Worm (Caenorhabditis elegans): Measurements from ENCODE around the gene gst-21.

gst-21 gene

DNA sequence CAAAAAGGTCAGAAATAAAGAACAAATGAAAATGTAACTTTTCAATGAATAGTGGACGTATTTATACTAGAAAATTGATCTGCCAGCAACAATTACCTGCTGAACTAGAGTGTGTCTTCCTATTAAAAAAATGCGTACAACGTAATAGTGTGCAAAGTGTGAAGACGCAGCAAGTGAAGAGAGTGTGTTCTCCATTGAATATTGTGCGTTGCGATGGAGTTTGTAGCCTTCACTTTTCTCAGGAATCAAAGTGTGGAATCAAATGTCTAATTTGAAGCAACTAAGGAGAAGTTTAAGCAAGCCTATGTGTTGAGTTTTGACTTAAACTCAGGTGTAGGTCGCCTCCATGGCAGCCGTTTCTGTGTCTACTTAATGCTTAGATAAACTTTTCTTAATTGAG lies at the start of gene gst-21:
Gene gst-21 (minus strand): TSS at position 101 of the 400 bp plus-strand sequence.
- no peak for TF ChIP-seq unc-62 (GFP tag; optimal IDR thresholded peaks at IDR 0.05)

DNA sequence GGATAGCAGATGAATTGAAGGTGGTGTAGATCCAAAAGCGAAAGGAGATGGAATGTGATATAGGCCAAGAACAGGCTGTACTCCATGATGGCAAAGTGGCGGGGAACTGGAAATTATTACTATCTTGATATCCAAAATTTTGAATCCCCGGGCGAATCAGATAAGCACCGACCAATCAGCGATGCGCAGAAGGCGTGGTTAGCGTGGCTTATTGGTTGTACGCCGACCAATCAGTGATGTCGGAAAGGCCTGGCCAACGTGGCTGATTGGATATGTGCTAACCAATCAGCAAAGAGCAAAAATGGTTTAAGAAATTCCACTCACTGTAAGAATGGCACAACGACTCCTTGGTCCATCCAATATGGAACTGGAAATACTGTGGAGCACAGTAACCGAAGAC lies 48.2 kb upstream of the gst-21 start:
- TF ChIP-seq unc-62 (GFP tag; optimal IDR thresholded peaks at IDR 0.05), result no peak

DNA sequence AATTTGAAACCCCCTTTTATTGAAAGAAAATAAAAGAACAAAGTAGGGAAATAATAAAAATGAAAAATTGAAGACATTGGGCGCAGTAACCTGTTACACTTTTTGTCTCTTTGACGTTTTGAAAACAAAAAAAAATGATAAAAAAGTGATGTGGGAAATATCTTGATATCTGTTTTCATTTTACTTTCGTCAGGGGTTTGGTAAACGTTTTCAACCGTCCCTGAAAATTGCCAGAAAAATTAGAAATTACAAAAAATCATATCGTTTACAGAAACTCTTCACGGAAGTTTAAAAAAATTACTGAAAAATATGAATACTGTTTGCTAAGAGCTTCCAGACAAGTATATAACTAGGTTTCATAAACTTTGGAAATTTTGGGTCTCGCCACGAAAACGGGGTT lies 47.3 kb upstream of the gst-21 start, which contains the start of gene F36H9.4:
Gene F36H9.4 (minus strand): TSS at position 101 of the 400 bp plus-strand sequence.
- TF ChIP-seq unc-62 (GFP tag; optimal IDR thresholded peaks at IDR 0.05), result no peak

DNA sequence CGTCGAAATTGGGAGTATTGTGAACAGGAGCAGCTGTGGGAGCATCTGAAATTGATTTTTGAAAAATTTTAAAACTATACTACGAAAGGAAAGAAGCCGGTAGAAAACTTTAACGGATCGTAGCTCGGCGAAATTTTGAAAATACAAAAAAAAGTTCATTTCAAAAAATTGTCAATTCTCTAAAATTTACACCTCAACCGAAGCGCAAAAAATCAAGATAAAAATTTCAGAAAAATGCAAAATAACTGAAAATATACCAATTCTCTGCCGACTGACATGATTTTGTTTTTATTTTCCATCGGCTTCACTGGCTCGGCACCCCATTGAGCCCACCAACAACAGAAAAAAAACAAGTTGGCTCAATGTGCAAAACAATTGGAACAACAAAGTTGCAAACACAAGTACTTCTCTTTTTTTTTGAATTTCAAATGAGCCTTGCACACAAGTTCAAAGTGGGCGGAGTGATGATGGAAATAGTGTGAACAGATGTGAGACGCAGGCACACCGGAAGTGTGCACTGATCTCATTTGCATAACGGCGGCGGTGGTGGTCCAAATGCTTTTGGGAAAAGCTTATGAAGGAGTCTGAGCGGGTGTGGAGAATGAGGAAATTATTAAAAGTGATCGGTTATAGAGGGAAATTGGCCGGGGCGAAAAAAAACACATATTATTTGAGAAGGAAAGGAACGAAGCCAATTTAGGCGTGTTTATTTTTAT lies 43.2 kb upstream of the gst-21 start, which contains the start of gene F36H9.7:
Gene F36H9.7 (minus strand): TSS at position 51 of the 716 bp plus-strand sequence.
- TF ChIP-seq unc-62 (GFP tag; optimal IDR thresholded peaks at IDR 0.05), result no peak

DNA sequence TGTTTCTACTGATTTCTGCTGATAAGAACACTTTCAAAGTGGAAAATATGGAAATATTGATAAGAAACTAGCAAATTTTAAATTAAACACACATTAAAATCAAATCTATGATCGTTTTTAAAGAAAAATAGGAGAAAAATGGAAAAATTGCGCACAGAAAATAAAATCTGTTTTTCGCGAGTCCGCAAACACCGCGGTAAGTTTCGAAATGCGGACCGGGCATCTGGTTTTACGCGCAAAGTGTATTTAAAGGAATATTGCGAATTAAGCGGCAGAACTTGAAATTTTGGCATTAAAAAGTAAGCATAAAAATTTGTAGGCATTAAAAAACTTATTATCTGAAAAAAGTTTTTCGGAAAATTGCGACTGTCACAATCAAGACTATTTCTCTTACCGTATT lies 41.3 kb upstream of the gst-21 start:
- TF ChIP-seq unc-62 (GFP tag; optimal IDR thresholded peaks at IDR 0.05), result no peak

DNA sequence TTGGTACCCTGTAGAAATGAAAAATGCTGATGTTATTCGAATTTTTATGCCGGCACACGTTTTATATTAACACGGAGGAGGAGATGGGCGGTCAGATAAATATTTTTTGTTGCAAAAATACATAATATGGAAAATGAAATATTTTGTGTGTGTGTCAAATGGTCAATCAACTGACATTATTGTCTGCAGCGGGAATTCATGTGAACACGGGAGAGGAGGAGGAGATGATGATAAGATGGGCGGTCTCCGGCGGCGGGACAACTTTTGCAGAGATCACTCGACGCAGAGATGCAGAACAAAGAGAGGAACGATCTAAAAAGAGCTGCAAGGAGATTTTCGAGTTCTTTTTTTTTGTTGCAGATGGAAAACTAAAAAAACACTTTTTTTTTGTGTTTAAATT lies 39.9 kb upstream of the gst-21 start, which contains the start of gene dhs-13:
Gene dhs-13 (minus strand): TSS at position 8 of the 400 bp plus-strand sequence.
- no peak for TF ChIP-seq unc-62 (GFP tag; optimal IDR thresholded peaks at IDR 0.05)

DNA sequence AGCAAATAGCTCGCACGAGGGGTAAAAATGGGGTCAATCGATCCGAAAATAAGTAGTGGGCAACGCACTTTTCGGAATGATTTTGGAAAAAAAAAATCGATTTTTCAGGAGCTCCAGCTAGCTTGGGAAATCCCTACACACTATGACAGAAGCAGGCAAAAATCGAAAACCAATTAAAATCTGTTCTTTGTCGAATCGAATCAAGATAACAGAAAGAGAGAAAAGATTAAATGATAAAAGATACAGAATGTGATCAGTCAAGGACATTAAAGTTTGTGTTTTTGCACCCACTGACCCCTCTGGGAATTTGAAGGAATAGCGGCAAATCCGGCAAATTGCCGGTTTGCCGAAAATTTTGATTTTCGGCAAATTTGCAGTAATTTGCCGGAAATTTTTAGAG lies 35.6 kb upstream of the gst-21 start:
- no peak for TF ChIP-seq unc-62 (GFP tag; optimal IDR thresholded peaks at IDR 0.05)

DNA sequence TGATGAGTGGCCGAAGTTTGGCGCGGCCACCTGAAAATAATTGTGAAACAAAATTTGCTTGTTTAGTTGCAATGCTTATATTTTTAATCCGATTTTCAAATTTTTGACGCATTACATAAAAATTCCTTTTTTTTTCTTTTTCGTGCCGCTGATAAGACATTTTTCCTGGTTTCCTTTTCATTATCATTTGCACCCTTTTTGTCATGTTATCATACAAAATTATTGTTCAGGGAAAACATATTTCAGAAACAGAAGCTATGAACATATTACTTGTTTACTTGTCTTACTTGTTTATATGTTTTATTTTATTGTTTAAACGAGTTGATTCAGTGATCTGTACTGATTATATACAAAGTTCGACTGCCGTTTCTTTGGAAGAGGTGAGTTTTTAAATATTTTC lies 28.9 kb upstream of the gst-21 start, which contains the start of gene clec-205:
Gene clec-205 (plus strand): TSS at position 212 of the 400 bp plus-strand sequence.
- TF ChIP-seq unc-62 (GFP tag; optimal IDR thresholded peaks at IDR 0.05), result no peak

DNA sequence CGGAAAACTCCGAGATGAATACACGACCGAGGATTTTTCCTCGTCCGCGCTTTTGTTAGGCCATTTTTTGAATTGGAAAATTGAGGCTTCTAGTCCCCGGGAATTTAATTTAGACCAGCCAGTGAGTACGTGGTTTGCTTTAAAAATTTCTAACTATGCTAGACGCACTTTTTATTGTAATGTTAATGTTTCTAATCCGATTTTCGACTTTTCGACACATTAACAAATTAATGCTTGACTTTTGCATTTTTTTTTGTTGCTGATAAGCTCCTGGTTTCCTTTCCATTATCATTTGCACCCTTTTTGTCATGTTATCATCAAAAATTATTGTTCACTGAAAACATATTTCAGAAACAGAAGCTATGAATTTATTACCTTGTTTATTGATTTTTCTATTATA lies 25.0 kb upstream of the gst-21 start, which contains the start of gene clec-204:
Gene clec-204 (plus strand): TSS at position 301 of the 400 bp plus-strand sequence.
- no peak for TF ChIP-seq unc-62 (GFP tag; optimal IDR thresholded peaks at IDR 0.05)

DNA sequence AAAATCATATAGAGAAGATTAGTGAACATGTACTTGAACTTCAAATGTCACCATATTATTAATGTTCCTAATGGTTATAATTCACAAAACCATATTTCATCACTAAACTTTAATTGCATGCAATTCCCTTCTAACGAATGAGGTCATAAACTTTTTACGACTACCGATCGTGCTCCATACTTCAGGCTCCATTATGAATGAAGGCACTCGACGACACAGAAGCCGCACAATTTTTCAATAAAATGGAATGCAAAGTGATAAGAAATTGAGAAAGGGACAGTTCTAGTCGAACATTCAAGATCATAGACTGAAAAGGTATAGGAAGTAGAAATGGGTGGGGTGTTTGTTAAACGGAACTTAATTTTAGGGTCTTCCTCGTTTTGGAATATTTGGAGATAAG lies 24.3 kb upstream of the gst-21 start:
- no peak for TF ChIP-seq unc-62 (GFP tag; optimal IDR thresholded peaks at IDR 0.05)

DNA sequence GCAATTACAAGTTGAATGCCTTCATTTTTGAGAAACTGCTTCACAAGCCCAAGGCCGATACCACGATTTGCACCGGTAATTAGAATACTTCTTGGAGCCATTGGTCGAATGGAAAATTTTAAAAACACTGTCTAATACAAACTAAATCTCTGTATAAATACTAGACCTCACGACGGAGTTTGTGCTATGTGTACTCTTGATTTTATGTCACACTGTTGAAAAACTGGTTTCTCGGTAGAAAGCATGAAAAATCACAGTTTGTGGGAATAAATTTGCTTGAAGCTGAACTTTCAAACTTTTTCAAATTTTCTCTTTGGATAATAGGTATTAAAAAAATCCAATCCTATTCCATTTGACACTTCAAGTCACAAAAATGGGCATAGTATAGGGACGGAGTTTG lies 23.8 kb upstream of the gst-21 start, which contains the start of gene ZK697.14:
Gene ZK697.14 (minus strand): TSS at position 101 of the 400 bp plus-strand sequence.
- TF ChIP-seq unc-62 (GFP tag; optimal IDR thresholded peaks at IDR 0.05), result no peak

DNA sequence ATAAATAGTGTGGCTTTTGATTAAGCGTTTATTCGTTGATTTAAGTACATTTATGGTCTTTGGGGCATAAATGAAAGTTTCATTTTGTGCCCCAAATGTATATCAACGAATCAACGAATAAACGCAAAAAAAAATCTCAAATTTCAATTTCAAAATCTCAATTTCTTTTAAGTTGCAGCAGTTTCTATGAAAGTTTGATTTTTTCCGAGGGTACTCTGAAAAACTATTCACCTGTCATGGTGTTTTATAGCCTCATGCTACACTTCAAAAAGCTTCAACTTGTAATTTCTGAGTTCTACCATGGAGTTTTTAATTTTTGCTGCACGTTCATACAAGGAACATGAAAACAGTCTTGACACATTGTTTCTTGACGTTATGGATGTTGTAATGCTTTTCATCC lies 20.7 kb upstream of the gst-21 start, which contains the start of gene ZK697.1:
Gene ZK697.1 (plus strand): TSS at position 301 of the 400 bp plus-strand sequence.
- TF ChIP-seq unc-62 (GFP tag; optimal IDR thresholded peaks at IDR 0.05), result no peak

DNA sequence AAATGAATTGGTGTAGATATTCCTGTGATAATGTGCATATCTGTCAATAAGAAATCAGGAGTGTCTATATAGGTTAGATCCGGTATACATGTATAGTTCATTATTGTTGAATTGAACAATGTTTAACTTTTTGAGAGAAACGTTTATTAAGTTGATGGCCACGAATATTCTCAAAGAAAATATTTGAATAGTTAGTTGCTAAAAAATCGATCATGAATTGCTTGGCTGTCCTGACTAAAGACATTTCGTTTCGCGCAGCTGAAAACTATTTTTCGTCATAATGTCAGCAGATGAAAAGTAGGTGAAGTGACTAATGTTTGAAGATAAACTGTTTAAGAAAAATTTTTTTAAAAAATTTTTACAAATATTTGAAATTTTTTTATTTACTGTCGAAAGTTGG lies 19.6 kb upstream of the gst-21 start, which contains the start of gene srh-199:
Gene srh-199 (minus strand): TSS at position 101 of the 400 bp plus-strand sequence.
- TF ChIP-seq unc-62 (GFP tag; optimal IDR thresholded peaks at IDR 0.05), result no peak

DNA sequence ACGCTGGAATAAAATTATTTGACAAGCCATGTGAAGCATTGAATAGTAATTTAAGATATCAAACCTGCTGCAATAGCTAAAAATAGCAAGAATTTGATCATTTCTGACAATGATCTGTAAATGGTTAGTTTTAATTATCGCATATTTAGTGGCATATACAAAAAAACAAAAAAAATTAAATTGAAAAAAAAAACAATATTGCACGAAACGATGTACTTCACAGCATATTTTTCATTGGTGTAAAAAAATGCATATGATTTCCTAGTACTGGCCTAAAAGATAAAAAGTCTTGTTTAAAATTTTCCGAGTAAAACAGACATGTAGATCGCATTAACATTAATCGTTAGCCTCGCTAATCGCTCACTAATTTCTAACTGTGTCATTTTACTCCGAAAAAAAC lies 17.2 kb upstream of the gst-21 start, which contains the start of gene ZK697.8:
Gene ZK697.8 (minus strand): TSS at position 101 of the 400 bp plus-strand sequence.
- no peak for TF ChIP-seq unc-62 (GFP tag; optimal IDR thresholded peaks at IDR 0.05)

DNA sequence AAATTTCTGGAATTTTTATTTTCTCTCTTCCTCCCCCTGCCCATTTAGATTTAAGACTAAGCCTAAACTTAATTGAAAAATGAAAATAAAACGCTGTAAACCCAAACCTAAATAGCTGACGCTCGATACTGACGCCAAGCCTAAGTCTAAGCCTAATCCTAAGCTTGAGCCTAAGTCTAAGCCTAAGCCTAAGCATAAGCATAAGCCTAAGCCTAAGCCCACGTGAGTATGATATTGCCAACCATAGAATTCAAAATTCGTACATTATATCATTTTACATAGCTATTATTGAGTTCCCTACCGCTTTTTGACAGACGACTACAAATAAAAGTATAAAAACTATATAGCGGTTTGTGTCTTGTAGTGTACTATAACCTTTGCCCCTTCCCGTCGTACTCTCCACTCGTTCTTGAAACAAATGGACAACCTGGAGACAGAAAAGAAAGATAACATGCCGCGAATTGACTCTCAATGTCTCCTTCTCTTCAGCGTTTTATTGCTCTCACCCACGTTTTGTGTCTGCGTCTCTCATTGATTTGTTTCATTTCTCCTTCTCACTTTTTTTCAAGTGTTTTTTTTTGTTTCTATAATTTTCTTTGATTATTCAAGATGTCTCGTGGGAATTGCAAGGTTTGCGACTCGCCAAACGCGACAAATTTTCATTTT lies 11.5 kb upstream of the gst-21 start, which contains the start of gene nhr-256:
Gene nhr-256 (plus strand): TSS at position 567 of the 666 bp plus-strand sequence.
- no peak for TF ChIP-seq unc-62 (GFP tag; optimal IDR thresholded peaks at IDR 0.05)

DNA sequence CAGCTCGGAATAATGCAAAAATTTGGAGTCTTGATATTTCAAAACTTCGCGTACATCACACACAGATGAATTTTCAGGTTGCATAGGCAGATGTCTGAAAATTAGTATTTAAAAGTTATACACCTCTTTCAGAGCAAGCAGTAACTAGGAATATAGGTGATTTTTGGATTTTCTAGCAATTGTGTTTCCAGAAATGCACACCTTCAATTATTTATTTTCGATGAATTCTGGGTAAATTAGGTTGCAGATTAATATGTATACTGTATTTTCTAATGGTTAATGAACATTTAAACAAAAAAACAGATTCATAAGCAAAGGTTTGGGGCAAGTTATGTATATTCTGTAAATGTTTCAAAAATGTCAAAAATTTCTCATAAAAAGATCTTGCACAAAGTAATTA lies 9.3 kb upstream of the gst-21 start, which contains the start of gene srab-25:
Gene srab-25 (minus strand): TSS at position 101 of the 400 bp plus-strand sequence.
- TF ChIP-seq unc-62 (GFP tag; optimal IDR thresholded peaks at IDR 0.05), result no peak

All from whole organism, dauer.